Fruit fly (Drosophila melanogaster) whole organism, adult: Measurements from ENCODE around the gene CG1840.

Source experiments
- Crg-1 ChIP-seq: fragments of 200-800 bp; sonication (Bioruptor generic); optimal IDR thresholded peaks from 2 replicates; lab custom pipeline; 2016; ENCODE audit warnings: missing biosample characterization, missing genetic modification characterization
- kay ChIP-seq: fragments of 200-800 bp; sonication (Bioruptor generic); peaks from one replicate; lab custom pipeline; 2016; ENCODE audit warnings: missing biosample characterization, missing genetic modification characterization, borderline replicate concordance
- pad ChIP-seq: fragments of 200-800 bp; sonication (Bioruptor generic); optimal IDR thresholded peaks from 3 replicates; lab custom pipeline; 2017; ENCODE audit warnings: missing biosample characterization, missing genetic modification characterization, mild to moderate bottlenecking, moderate library complexity, missing genetic modification reagents

dm6 chrX:11886976-11887375, 1.2 kb upstream of the CG1840 start, which contains the start of the genes CG10353 and SelG:
- peak; percentile 61 for TF ChIP-seq pad (GFP tag; lab: Kevin White, UChicago)
- TF ChIP-seq Crg-1 (GFP tag; lab: Kevin White, UChicago): peak; percentile 61
- no peak for TF ChIP-seq kay (GFP tag; lab: Kevin White, UChicago)
